Fruit fly (Drosophila melanogaster): ENCODE results near the gene CG33645.

The CG33645 gene

DNA sequence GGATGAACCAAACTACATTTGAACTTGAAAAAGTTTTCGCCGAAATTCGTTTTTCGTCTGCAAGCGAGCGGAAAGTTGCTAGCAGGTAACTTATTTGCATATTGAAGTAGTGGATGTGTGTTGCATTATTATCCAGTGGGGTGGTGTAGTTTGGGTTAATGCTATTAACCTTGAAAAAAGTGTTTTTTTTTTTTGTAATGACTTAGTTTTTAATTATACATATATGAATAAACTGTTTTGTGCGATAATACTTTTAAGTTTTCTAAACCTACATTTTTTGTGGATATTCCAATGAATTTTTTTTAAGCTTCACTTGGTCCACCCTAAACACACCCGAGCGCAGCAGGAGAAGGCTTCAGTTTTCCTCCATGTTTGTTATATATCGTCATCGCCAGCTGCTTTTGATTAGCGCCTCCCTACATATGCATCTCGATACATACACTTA is 38.4 kb downstream of the CG33645 start (continued):
- TF ChIP-seq CG18599 (GFP tag; optimal IDR thresholded peaks at IDR 0.05): peak; percentile 23
- TF ChIP-seq Ada2b (GFP tag; IDR thresholded peaks at IDR 0.05): peak; percentile 5; the same call in 1 of the 2 replicates
- no peak for TF ChIP-seq Chrac-16 (GFP tag; optimal IDR thresholded peaks at IDR 0.05)
- TF ChIP-seq CG18476 (GFP tag; optimal IDR thresholded peaks at IDR 0.05): no peak
- no peak for TF ChIP-seq sc (optimal IDR thresholded peaks at IDR 0.05)
- peak; percentile 5 for TF ChIP-seq sc (GFP tag; optimal IDR thresholded peaks at IDR 0.05)
- peak; percentile 21 for TF ChIP-seq CG2875 (GFP tag; optimal IDR thresholded peaks at IDR 0.05)
- TF ChIP-seq CG11247 (GFP tag; IDR thresholded peaks at IDR 0.05): no peak
- peak; percentile 9 for TF ChIP-seq ewg (GFP tag; optimal IDR thresholded peaks at IDR 0.05)
- peak; percentile 68 for TF ChIP-seq CG31441 (GFP tag; IDR thresholded peaks at IDR 0.05)
- TF ChIP-seq Atf-2 (GFP tag; optimal IDR thresholded peaks at IDR 0.05): no peak
- TF ChIP-seq CG6683 (GFP tag; optimal IDR thresholded peaks at IDR 0.05): no peak
- peak; percentile 89 for TF ChIP-seq nom (GFP tag; optimal IDR thresholded peaks at IDR 0.05)
- 0 out of 3 replicates have a peak, but pooled peaks have one; percentile 25 for TF ChIP-seq CG11695 (GFP tag; IDR thresholded peaks at IDR 0.05)
- no peak for TF ChIP-seq CG10366 (GFP tag; IDR thresholded peaks at IDR 0.05)
- TF ChIP-seq CG30431 (GFP tag; optimal IDR thresholded peaks at IDR 0.05): no peak
- peak; percentile 1 for TF ChIP-seq tin (GFP tag; optimal IDR thresholded peaks at IDR 0.05)
- no peak for TF ChIP-seq Dll (GFP tag; IDR thresholded peaks at IDR 0.05; ENCODE audit: partially characterized antibody)
- TF ChIP-seq wor (GFP tag; IDR thresholded peaks at IDR 0.05): no peak
- 0 out of 3 replicates have a peak, but pooled peaks have one; percentile 13 for TF ChIP-seq CG11093 (GFP tag; IDR thresholded peaks at IDR 0.05)
- TF ChIP-seq CG9727 (GFP tag; optimal IDR thresholded peaks at IDR 0.05): peak; percentile 15
- TF ChIP-seq grau (tag; optimal IDR thresholded peaks at IDR 0.05): peak; percentile 8
- peak; percentile 4 for TF ChIP-seq Max (GFP tag; optimal IDR thresholded peaks at IDR 0.05)
- TF ChIP-seq Dp (GFP tag; optimal IDR thresholded peaks at IDR 0.05): no peak
- peak; percentile 35 for TF ChIP-seq CG7839 (tag; optimal IDR thresholded peaks at IDR 0.05)
- peak; percentile 34; the same call in 2 of the 3 replicates for TF ChIP-seq row (GFP tag; IDR thresholded peaks at IDR 0.05)
- TF ChIP-seq CG5180 (GFP tag; optimal IDR thresholded peaks at IDR 0.05): peak; percentile 37
- no peak; the same call in 1 of the 2 replicates for TF ChIP-seq stc (GFP tag; IDR thresholded peaks at IDR 0.05)
- TF ChIP-seq slp2 (GFP tag; optimal IDR thresholded peaks at IDR 0.05): no peak
- peak; percentile 15 for TF ChIP-seq corto (GFP tag; optimal IDR thresholded peaks at IDR 0.05)
- 0 out of 3 replicates have a peak, but pooled peaks have one; percentile 25 for TF ChIP-seq dysf (GFP tag; IDR thresholded peaks at IDR 0.05)
- TF ChIP-seq NfI (GFP tag; optimal IDR thresholded peaks at IDR 0.05): peak; percentile 33
- peak; percentile 45 for TF ChIP-seq CG2712 (tag; optimal IDR thresholded peaks at IDR 0.05)
- TF ChIP-seq onecut (GFP tag; IDR thresholded peaks at IDR 0.05): 0 out of 2 replicates have a peak, but pooled peaks have one; percentile 14
- no peak for TF ChIP-seq CG8944 (GFP tag; optimal IDR thresholded peaks at IDR 0.05)
- peak; percentile 44 for TF ChIP-seq CG1529 (GFP tag; optimal IDR thresholded peaks at IDR 0.05)
- no peak for TF ChIP-seq CG12744 (GFP tag; optimal IDR thresholded peaks at IDR 0.05)
- TF ChIP-seq CG10147 (GFP tag; optimal IDR thresholded peaks at IDR 0.05): no peak
- peak; percentile 45 for TF ChIP-seq nau (GFP tag; optimal IDR thresholded peaks at IDR 0.05)
- TF ChIP-seq D19A (tag; optimal IDR thresholded peaks at IDR 0.05): peak; percentile 28
- peak; percentile 30 for TF ChIP-seq CG33557 (GFP tag; optimal IDR thresholded peaks at IDR 0.05)
- TF ChIP-seq CG4424 (GFP tag; optimal IDR thresholded peaks at IDR 0.05): peak; percentile 60
- TF ChIP-seq Side (GFP tag; optimal IDR thresholded peaks at IDR 0.05): no peak
- 0 out of 3 replicates have a peak, but pooled peaks have one; percentile 22 for TF ChIP-seq H15 (GFP tag; IDR thresholded peaks at IDR 0.05)
- peak; percentile 37 for TF ChIP-seq CG15269 (tag; optimal IDR thresholded peaks at IDR 0.05)
- TF ChIP-seq CG4360 (GFP tag; IDR thresholded peaks at IDR 0.05): no peak
- no peak for TF ChIP-seq CG12299 (tag; optimal IDR thresholded peaks at IDR 0.05)
- peak; percentile 32 for TF ChIP-seq CG1233 (GFP tag; optimal IDR thresholded peaks at IDR 0.05)
- peak; percentile 39 for TF ChIP-seq Asciz (GFP tag; optimal IDR thresholded peaks at IDR 0.05)
- no peak for TF ChIP-seq crc (GFP tag; optimal IDR thresholded peaks at IDR 0.05)
